Fruit fly (Drosophila melanogaster): ENCODE measurements around the gene CG34057.

CG34057 gene

DNA sequence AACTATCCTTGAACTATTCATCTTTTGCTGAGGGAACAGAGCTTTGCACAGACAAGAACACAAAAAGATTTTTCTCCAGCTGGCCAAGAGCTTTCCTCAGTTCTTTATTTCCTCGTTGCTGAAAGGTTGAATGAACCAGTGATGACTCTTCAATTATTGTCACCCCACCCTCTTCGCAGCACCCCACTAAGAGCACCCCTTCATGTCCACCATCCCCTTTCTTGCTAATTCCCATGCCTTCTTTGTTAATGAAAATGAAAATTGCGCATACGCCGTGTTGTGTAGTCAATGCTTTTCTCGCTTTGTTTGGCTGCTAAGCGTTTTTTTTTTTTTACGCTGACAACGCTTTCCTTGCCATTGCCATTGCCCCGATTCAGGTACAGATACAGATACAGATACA lies 13.4 kb upstream of the CG34057 start:
- no peak for TF ChIP-seq noc (tag; optimal IDR thresholded peaks at IDR 0.05)

DNA sequence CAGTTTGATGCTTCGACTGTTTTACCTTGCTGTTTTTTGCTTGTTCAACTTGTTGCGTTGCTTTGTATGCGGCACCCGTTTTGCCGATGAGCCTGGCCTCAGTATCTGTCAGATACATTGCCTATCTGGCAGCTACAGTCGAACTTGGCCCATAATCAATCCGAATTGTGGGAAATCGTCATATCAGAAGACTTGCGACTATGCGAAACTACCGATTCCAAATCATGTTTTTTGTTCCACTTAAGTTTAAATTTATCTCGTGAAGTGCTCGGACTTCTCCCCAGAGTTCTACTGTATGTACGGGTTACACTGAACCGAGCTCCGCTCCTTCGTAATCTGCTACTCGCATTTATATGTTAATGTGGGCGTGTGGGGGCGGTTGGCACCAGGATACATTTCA lies 12.9 kb upstream of the CG34057 start:
- no peak for TF ChIP-seq noc (tag; optimal IDR thresholded peaks at IDR 0.05)

DNA sequence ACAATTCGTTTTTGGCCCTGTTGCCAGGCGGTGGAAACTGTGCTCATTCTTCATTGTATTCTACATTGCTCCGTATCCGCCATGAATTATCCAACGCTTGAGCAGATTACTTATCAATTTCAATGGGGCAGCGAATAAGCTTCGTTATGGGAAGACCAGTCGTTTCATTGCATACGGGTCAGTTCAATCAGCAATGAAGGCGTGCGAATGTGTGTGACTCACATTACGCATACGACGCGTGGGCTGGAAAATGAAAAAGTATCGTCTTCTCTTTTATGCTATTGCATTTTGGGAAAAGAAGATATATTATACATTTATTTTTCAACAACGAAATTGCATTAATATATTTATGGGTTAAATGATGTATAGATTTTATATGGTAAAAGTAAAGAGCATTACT lies 12.2 kb upstream of the CG34057 start:
- no peak for TF ChIP-seq noc (tag; optimal IDR thresholded peaks at IDR 0.05)

DNA sequence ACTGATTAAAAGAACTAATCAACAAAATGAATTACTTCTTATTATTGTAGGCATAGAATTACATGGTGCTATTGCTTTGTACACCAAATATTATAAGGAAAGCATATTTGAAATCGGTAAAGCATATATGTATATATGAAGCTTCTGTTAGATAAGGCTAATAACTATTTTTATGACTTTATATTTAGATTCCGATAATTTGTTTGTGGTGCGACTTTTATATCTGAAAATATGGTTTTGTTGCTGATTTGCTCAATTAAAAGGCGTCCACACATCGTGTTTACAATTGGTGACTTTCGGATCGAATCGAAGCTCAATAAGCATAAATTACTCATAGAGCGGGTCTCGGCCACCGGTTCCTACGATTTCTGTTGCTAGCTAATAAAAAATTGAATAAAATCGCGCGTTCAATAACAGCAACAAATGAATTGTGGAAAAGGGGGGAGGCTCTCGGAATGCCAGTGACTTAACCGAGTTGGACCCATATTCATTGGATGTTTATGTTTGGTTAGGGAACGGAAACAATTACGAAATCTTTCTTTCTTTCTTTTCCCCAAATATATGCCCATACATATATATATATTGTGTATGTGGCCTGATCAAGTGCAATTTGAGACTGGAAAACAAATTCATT lies 11.4 kb upstream of the CG34057 start:
- no peak for TF ChIP-seq noc (tag; optimal IDR thresholded peaks at IDR 0.05)

DNA sequence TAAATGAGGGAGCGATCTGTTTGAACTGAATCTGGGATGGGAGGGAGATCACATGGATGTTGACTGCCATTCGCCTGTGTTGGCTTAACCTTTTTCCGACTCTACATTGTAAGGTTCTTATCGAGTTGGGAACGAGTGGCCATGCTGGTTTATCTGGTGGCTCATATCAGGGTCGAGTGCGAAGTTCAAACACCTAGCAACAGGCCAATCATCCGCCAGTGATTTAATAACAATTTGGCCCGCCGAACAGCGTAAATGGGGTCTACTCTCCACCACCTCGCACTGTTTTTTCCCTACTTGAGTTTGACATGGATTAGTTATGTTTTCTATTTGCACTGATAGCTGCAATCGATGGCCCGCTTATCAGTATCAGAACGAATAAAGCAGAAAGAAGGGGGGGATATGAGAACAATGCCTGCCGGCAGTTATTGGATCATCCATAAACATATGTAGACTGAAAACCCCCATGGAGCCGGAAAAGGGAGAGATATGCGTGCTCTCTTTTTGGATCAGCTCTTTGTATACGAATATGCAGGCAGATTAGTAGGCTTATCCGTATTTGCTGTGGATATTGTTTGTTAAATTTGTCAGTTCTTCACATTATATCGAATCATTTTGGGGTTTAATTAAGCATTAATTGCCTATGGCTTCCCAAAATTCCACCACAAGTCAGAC lies 9.6 kb upstream of the CG34057 start:
- TF ChIP-seq noc (tag; optimal IDR thresholded peaks at IDR 0.05) = no peak

DNA sequence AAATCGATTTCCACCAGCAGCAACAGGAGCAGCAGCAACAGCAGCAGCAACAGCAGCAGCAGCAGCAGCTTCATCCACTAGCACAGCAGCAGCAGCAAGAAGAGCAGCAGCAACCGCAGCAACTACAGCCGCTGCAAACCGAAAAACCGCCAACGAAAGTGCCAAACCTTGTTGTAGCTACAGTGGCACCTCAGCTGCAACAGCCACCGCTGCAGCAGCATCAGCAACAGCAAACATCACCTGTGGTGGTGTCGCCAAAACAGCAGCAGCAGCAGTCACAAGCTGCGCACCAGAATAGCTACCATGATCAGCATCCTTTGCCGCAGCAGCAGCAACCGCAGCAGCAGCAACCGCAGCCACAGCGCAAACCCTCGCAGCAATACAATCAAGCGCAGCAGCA lies 8.8 kb upstream of the CG34057 start:
- no peak for TF ChIP-seq noc (tag; optimal IDR thresholded peaks at IDR 0.05)

DNA sequence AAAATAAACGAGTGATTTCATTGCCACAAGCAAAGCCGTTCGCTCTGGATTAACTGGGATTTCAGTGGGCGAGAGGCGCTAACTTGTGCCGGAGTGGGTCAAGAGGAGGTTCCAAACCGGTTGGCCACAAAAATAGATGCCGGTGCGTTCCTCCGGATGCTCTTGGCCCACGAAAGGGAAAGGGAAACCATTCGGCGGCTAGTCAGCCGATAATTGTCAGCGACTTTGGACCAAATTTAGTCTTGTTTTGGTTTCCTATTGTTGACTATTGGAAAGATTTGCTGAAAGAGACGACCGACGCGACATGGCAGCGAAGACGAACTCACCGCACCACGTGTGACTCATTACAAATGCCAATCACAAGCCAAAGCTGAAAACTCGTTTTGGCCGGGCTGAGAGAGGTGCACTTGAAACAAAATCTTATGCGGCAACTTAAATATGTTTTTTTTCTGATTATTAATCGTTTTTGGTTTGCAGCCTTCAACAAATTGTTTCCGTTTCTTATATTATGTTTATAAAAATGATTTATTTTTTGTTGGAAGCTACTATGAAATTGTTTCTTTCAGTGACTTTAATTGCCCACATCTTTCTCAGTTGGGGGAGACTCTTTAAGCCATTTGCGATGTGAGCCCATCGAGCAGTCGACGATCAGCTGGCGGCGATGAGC lies 1.7 kb upstream of the CG34057 start, which contains the start of gene CG34056:
Gene CG34056 (plus strand): TSS at position 638 of the 667 bp plus-strand sequence.
- TF ChIP-seq noc (tag; optimal IDR thresholded peaks at IDR 0.05) = peak; percentile 94

DNA sequence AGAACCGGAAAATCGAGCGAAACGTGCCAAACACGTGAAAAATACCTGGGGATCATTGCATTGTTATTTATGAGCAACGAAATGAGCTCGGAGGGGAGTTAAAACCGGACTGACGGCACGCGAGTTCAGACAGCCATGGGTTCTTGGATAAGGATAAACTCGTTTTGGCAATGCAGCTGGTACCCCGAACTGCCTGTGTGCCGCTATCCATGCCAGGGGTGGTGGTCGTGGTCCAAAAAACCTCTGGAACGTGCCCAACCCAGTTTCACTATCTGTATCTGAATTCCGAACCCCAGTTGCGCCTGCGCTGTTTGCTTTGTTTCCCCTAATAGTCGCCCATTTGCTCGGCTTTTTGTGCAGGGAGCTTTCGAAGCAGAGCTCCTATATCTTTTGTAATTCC lies 2.1 kb downstream of the CG34057 start:
- no peak for TF ChIP-seq noc (tag; optimal IDR thresholded peaks at IDR 0.05)

DNA sequence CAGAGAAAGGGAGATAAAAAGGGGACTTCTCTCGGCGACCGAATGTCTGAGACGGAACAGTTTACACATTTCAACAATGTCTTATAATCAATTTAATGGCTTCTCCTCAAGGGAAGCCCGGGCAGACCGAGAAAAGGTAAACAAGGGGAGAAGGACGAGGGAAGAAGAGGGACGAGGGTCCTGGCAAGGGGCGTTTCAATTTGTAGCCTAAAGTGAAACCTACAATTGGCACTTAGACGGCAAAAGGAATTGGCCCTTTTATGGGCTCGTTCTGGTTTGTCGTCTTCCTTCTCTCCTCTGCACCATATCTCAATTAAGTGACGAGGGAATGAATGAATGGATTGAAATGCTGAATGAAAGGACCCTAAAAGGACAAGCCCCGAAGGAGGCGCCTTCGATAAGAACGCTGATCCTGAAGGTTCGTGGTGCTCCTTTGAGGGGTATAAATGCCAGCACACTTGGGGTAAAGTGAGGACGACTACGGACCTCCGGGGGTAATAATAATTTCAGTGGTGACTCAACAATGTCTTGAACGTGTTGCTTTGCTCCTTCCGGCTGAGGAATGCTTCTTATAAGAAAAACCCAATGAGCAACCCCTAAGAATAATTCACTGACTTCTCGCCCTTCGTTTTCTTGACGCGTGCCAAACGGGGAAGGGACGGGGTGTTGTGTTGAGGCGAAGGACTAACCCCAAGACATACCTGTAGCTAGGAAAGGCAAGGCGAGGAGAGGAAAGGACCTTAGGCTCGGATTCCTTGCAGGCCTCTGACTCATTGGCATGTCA lies 3.5 kb downstream of the CG34057 start:
- no peak for TF ChIP-seq noc (tag; optimal IDR thresholded peaks at IDR 0.05)

DNA sequence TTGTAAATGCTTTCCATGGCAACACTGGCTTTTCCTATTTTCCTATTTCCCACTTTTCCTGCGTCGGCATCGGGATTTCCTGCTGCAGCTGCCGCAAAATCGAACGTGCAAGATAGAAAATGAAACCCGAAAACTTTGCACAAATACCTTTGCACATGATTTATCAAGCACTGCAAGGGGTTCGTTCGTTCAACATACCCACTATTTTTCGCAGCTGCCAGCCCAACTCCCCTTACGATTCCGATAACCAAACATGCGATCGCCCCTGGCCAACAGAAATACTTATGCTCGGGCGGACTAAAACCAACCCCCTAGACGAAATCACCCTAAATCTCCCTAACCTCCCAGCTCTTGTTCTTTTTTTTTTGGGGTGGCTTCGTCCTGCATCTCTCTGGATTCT lies 4.3 kb downstream of the CG34057 start:
- no peak for TF ChIP-seq noc (tag; optimal IDR thresholded peaks at IDR 0.05)

DNA sequence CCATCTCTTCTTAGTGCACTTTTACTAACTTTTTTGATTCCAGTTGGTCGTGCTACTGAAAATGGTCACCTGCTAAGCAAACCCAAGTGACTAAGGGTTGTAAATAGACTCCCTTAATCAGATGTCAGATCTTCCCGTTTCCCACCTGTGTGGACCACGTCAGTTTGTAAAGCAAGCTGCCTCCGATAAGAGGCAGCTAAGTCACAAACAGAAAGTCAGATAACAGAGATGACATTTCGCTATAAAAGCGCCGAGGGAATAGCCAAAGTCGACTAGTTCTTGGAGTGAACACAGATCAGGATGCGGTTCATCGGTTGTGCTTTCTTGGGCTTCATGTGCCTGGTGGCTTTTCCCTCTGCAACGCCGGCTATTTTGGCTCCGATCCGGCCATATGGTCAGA lies 5.4 kb downstream of the CG34057 start, which contains the start of gene mat:
Gene mat (plus strand): TSS at position 301 of the 400 bp plus-strand sequence.
- TF ChIP-seq noc (tag; optimal IDR thresholded peaks at IDR 0.05) = no peak

DNA sequence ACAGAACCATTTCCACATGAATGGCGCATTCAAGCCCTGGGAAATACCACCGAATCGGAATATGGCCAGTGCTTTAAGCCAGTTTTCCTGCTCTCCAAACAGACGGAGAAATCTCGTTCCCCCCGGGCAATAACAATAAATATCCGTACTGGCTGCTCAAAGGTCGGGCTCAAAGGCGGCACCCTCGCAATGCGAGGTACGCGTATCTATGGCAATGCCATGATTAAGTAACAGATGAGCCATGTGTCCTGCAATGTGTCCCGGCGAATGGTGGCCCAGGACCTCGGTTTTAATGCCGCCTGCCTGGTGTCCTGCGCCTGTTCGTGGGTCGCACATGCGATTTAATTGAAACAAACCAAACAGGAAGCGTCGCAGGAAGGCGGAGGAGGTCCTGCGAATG lies 6.7 kb downstream of the CG34057 start:
- no peak for TF ChIP-seq noc (tag; optimal IDR thresholded peaks at IDR 0.05)

DNA sequence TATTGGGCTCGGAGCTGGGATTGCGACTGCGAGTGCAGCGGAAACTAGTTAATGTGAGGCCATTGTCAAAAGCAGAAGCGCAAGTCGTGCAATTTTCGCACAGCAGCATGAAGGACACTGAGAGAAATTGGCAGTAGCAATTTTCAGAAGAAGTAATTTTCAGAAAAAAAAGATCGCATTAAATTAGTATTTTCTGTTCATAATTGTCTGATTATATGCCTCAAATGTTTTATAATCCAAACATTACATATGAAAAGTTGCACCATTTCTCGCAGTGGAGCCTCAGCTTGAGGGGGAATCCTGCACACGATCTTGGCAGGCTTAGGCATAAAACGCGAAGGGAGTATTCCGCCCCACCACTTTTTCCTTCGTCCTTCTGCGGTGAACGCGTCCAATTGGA lies 7.2 kb downstream of the CG34057 start:
- no peak for TF ChIP-seq noc (tag; optimal IDR thresholded peaks at IDR 0.05)

DNA sequence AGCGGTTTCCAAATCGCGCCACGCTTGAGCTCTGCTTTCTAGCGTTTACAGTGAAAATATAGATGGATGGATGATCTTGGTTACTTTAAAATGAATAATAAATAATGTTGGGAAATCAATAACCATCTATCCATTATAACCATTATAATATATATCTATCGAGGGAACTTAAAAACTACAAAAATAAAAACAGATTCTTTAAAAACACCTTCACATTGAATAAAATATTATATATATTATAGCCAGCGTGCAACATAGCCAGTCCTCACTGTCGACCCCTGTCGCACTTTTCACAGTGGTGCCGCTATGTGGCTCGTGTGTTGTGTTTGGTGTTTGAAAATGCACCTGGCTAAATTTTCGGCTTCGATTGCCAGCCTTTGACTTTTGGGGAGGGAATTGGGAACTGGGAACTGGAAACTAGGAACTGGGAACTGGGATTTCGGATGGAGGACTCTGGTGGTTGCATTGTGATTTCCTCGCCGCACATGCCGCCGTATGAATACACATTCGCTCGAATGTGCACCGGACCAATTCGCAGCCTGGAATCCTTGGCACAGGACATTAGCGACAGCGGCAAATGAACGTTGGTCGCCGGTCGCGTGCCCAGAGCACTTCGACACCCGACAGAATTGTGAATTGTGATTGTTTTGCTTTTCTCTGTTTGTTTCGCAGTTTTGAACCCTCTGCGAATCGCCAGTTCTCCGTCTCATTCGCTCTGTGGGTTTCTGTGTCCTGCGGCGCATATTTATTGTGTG lies 8.0 kb downstream of the CG34057 start:
- no peak for TF ChIP-seq noc (tag; optimal IDR thresholded peaks at IDR 0.05)

DNA sequence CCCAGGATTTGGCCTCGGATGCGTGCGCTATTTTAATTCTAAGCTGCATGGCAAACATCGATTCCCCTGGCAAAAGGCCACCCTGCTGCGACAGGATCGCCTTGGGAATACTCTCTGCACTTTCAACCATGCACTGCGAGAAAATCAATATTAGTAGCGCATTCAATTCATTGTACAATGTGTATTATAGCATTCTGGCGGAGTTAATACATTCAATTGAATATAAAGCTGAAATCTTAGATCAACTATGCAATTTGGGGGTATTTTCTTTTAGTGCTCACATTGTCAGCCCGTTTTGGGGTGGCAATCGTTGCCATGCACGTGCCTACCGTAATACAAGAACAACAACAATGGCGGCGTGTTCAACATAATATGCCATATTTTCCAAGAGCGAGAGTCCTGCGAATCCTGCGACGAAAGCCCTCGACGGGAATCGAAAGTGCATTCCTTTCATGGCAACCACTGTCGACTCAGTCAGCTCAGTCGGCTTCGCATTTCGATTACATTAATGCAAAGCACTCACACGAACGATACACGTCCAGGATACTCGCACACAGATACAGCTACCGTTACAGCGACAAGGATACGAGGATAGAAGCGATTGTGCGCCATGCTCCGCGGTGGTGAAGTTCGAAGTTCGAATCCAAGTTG lies 10.6 kb downstream of the CG34057 start:
- TF ChIP-seq noc (tag; optimal IDR thresholded peaks at IDR 0.05) = no peak
